Worm (Caenorhabditis elegans) whole organism, L1 larva: ENCODE measurements around the gene F25H8.2.

Experiments
- blmp-1 ChIP-seq: fragments of 150-350 bp; optimal IDR thresholded peaks from 2 replicates; lab custom pipeline; 2014; ENCODE audit warnings: missing biosample characterization, missing genetic modification characterization
- elt-2 ChIP-seq: sonication (generic microtip); optimal IDR thresholded peaks from 2 replicates; lab custom pipeline; 2016; ENCODE audit warnings: missing genetic modification characterization, mild to moderate bottlenecking, inconsistent platforms, missing compliant biosample characterization, missing genetic modification reagents
- fkh-4 ChIP-seq: sonication (generic microtip); optimal IDR thresholded peaks from 2 replicates; lab custom pipeline; 2016; ENCODE audit warnings: missing compliant biosample characterization, missing genetic modification characterization, borderline replicate concordance
- hlh-17 ChIP-seq: fragments of 200-800 bp; sonication (Bioruptor generic); optimal IDR thresholded peaks from 2 replicates; lab custom pipeline; 2018; ENCODE audit warnings: missing genetic modification characterization, mild to moderate bottlenecking, missing compliant biosample characterization, moderate library complexity, borderline replicate concordance
- isw-1 ChIP-seq: fragments of 200-800 bp; sonication (Bioruptor generic); IDR thresholded peaks from 2 replicates; pipeline ENCODE4 v1.3.6; 2022; ENCODE audit warnings: missing genetic modification characterization, missing compliant biosample characterization
- nhr-12 ChIP-seq: sonication (generic microtip); optimal IDR thresholded peaks from 2 replicates; lab custom pipeline; 2017; ENCODE audit warnings: missing biosample characterization, missing genetic modification characterization
- nhr-237 ChIP-seq: fragments of 150-350 bp; optimal IDR thresholded peaks from 2 replicates; lab custom pipeline; 2014; ENCODE audit warnings: missing biosample characterization, missing genetic modification characterization

DNA sequence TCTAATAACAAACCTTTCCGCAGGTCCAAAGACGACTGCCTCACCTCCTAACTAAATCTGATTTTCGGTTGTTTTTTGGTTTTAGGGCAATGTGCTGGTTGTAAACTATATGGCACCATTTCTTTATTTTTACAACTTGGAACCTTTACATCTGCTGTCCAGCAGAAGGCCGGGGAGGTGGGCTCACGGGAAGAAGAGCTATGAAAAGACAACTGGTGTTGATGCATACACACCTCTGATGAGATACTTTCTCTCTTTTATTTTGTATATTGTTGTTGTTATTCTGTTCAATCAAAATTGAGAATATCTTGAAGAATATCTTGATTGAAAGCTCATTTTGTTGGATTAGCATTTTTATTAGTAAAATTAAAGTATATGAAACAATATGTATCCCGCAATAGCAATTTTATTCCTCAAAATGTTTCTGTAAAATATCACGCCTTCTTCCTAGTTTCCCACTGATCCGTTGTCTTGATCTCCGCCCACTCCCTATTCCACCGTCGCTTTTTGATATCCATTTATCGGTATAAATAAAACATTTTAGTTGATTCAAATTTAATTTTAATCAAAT lies 45.7 kb downstream of the F25H8.2 start, which contains the start of gene dhp-2:
- TF ChIP-seq isw-1 (GFP tag; lab: Robert Waterston, UW) (no peak), hlh-17 (GFP tag; lab: Kevin White, UChicago) (no peak), nhr-12 (tag; lab: Kevin White, UChicago) (no peak), blmp-1 (tag; lab: Kevin White, UChicago) (no peak), fkh-4 (tag; lab: Kevin White, UChicago) (no peak), elt-2 (tag; lab: Kevin White, UChicago) (no peak), nhr-237 (tag; lab: Kevin White, UChicago) (no peak)
